Worm (Caenorhabditis elegans): ENCODE data around the gene fdgt-2.

fdgt-2 gene

ce11 chrII:8438791-8439287, 21.4 kb downstream of the fdgt-2 start, which contains the start of gene lips-10:
TSS of gene lips-10 (plus strand) at chrII:8439168.
- TF ChIP-seq F57A8.1 (GFP tag; optimal IDR thresholded peaks at IDR 0.05) (no peak), B0336.3 (GFP tag; IDR thresholded peaks at IDR 0.05) (no peak), sptf-2 (GFP tag; optimal IDR thresholded peaks at IDR 0.05) (no peak), unc-62 (GFP tag; optimal IDR thresholded peaks at IDR 0.05) (no peak), tlf-1 (GFP tag; optimal IDR thresholded peaks at IDR 0.05) (no peak), snpc-4 (GFP tag; optimal IDR thresholded peaks at IDR 0.05) (no peak), snpc-4 (tag; optimal IDR thresholded peaks at IDR 0.05) (no peak), ztf-3 (GFP tag; optimal IDR thresholded peaks at IDR 0.05) (no peak), pha-4 (tag; optimal IDR thresholded peaks at IDR 0.05) (no peak), ztf-26 (tag; optimal IDR thresholded peaks at IDR 0.05) (no peak), T07F8.4 (tag; optimal IDR thresholded peaks at IDR 0.05) (no peak), hsf-1 (GFP tag; IDR thresholded peaks at IDR 0.05) (no peak), ekl-4 (GFP tag; IDR thresholded peaks at IDR 0.05) (no peak), lin-54 (GFP tag; optimal IDR thresholded peaks at IDR 0.05) (no peak), nfya-1 (tag; optimal IDR thresholded peaks at IDR 0.05; ENCODE audit: borderline replicate concordance, insufficient read depth) (no peak), dox-1 (GFP tag; IDR thresholded peaks at IDR 0.05) (no peak), hmg-20 (GFP tag; IDR thresholded peaks at IDR 0.05) (no peak), sea-2 (GFP tag; IDR thresholded peaks at IDR 0.05) (no peak), efl-1 (GFP tag; optimal IDR thresholded peaks at IDR 0.05) (no peak), hlh-12 (tag; optimal IDR thresholded peaks at IDR 0.05) (no peak), K12H6.12 (tag; optimal IDR thresholded peaks at IDR 0.05) (no peak)

ce11 chrII:8440097-8440496, 22.7 kb downstream of the fdgt-2 start:
- no peak for TF ChIP-seq F52B5.7 (tag; optimal IDR thresholded peaks at IDR 0.05)
- TF ChIP-seq ets-4 (GFP tag; optimal IDR thresholded peaks at IDR 0.05): no peak
- TF ChIP-seq bed-2 (GFP tag; IDR thresholded peaks at IDR 0.05): no peak
- TF ChIP-seq gei-17 (GFP tag; optimal IDR thresholded peaks at IDR 0.05): no peak
- TF ChIP-seq ama-1 (optimal IDR thresholded peaks at IDR 0.05): peak; percentile 68
- no peak for TF ChIP-seq ama-1 (GFP tag; optimal IDR thresholded peaks at IDR 0.05)
- TF ChIP-seq snpc-4 (GFP tag; optimal IDR thresholded peaks at IDR 0.05): no peak
- no peak for TF ChIP-seq snpc-4 (tag; optimal IDR thresholded peaks at IDR 0.05)
- peak; percentile 6 for TF ChIP-seq atf-7 (tag; optimal IDR thresholded peaks at IDR 0.05)
- TF ChIP-seq lin-40 (tag; optimal IDR thresholded peaks at IDR 0.05): peak; percentile 3

ce11 chrII:8440792-8441191, 23.4 kb downstream of the fdgt-2 start:
- no peak for TF ChIP-seq lag-1 (GFP tag; IDR thresholded peaks at IDR 0.05)
- 0 out of 2 replicates have a peak, but pooled peaks have one; percentile 9 for TF ChIP-seq lin-26 (GFP tag; IDR thresholded peaks at IDR 0.05)
- no peak for TF ChIP-seq nhr-120 (GFP tag; IDR thresholded peaks at IDR 0.05)
- TF ChIP-seq Y95B8A.8 (GFP tag; IDR thresholded peaks at IDR 0.05): no peak
- peak; percentile 29 for TF ChIP-seq ztf-26 (tag; optimal IDR thresholded peaks at IDR 0.05)
- TF ChIP-seq B0336.3 (GFP tag; IDR thresholded peaks at IDR 0.05): no peak
- no peak for TF ChIP-seq ztf-28 (GFP tag; IDR thresholded peaks at IDR 0.05)
- no peak for TF ChIP-seq T26A5.8 (tag; optimal IDR thresholded peaks at IDR 0.05)
- TF ChIP-seq mel-28 (tag; optimal IDR thresholded peaks at IDR 0.05; ENCODE audit: borderline replicate concordance): no peak
- no peak for TF ChIP-seq nfya-1 (tag; optimal IDR thresholded peaks at IDR 0.05; ENCODE audit: borderline replicate concordance, insufficient read depth)
- no peak for TF ChIP-seq athp-1 (tag; optimal IDR thresholded peaks at IDR 0.05)
- no peak for TF ChIP-seq madf-8 (GFP tag; conservative IDR thresholded peaks at IDR 0.05)
- TF ChIP-seq F52B5.7 (tag; optimal IDR thresholded peaks at IDR 0.05): no peak
- TF ChIP-seq attf-5 (GFP tag; optimal IDR thresholded peaks at IDR 0.05): no peak
- no peak for TF ChIP-seq snpc-1.3 (tag; optimal IDR thresholded peaks at IDR 0.05; ENCODE audit: insufficient read depth)
- TF ChIP-seq somi-1 (GFP tag; optimal IDR thresholded peaks at IDR 0.05): peak; percentile 6
- TF ChIP-seq rpc-1 (optimal IDR thresholded peaks at IDR 0.05): no peak
- no peak for TF ChIP-seq rpc-1 (tag; optimal IDR thresholded peaks at IDR 0.05)
- no peak for TF ChIP-seq B0261.1 (tag; optimal IDR thresholded peaks at IDR 0.05)
- no peak for TF ChIP-seq ceh-27 (GFP tag; optimal IDR thresholded peaks at IDR 0.05)
- TF ChIP-seq lir-1 (GFP tag; conservative IDR thresholded peaks at IDR 0.05): no peak
- no peak for TF ChIP-seq hmg-20 (GFP tag; IDR thresholded peaks at IDR 0.05)
- TF ChIP-seq hmg-1.2 (GFP tag; IDR thresholded peaks at IDR 0.05): no peak

All from whole organism, young adult.